Fruit fly (Drosophila melanogaster): ENCODE data around the gene CG33298.

- TF ChIP-seq Hr83 (GFP tag; optimal IDR thresholded peaks at IDR 0.05; ENCODE audit: poor library complexity, severe bottlenecking) (no peak), OdsH (GFP tag; optimal IDR thresholded peaks at IDR 0.05) (no peak), lola (GFP tag; optimal IDR thresholded peaks at IDR 0.05) (no peak), dl (GFP tag; optimal IDR thresholded peaks at IDR 0.05; ENCODE audit: insufficient read depth in 1 of 2, partially characterized antibody in 2 of 2) (no peak), Hnf4 (GFP tag; optimal IDR thresholded peaks at IDR 0.05) (no peak), pan (optimal IDR thresholded peaks at IDR 0.05) (no peak), h (GFP tag; optimal IDR thresholded peaks at IDR 0.05) (no peak), usp (GFP tag; optimal IDR thresholded peaks at IDR 0.05) (no peak), GATAd (GFP tag; optimal IDR thresholded peaks at IDR 0.05) (no peak), Dif (GFP tag; optimal IDR thresholded peaks at IDR 0.05; ENCODE audit: partially characterized antibody) (no peak), psq (GFP tag; optimal IDR thresholded peaks at IDR 0.05) (no peak), sage (GFP tag; optimal IDR thresholded peaks at IDR 0.05) (no peak), brk (GFP tag; optimal IDR thresholded peaks at IDR 0.05) (no peak)
Observed at dm6 chr2L:9455157-9455556, 40.1 kb upstream of the CG33298 start.
